Worm (Caenorhabditis elegans) whole organism, L2 larva: ENCODE data around the gene cyn-11.

Source experiments
- C34F6.9 ChIP-seq: fragments of 150-350 bp; optimal IDR thresholded peaks from 2 replicates; lab custom pipeline; 2014; ENCODE audit warnings: missing biosample characterization, missing genetic modification characterization
- F13H6.1 ChIP-seq: sonication (generic microtip); optimal IDR thresholded peaks from 2 replicates; lab custom pipeline; 2016; ENCODE audit warnings: missing genetic modification characterization, missing compliant biosample characterization
- R02D3.7 ChIP-seq: fragments of 150-350 bp; optimal IDR thresholded peaks from 2 replicates; lab custom pipeline; 2014; ENCODE audit warnings: missing biosample characterization, missing genetic modification characterization
- Y55F3AM.14 ChIP-seq: fragments of 200-800 bp; sonication (Bioruptor generic); optimal IDR thresholded peaks from 2 replicates; lab custom pipeline; 2018; ENCODE audit warnings: mild to moderate bottlenecking, missing genetic modification characterization, missing compliant biosample characterization
- alr-1 ChIP-seq: fragments of 150-350 bp; optimal IDR thresholded peaks from 2 replicates; lab custom pipeline; 2014; ENCODE audit warnings: missing biosample characterization, missing genetic modification characterization
- aly-2 ChIP-seq: fragments of 150-350 bp; optimal IDR thresholded peaks from 2 replicates; lab custom pipeline; 2014; ENCODE audit warnings: missing biosample characterization, missing genetic modification characterization
- ama-1 ChIP-seq: fragments of 150-350 bp; optimal IDR thresholded peaks from 2 replicates; lab custom pipeline; 2018; ENCODE audit warnings: inconsistent platforms
- blmp-1 ChIP-seq: sonication (generic microtip); optimal IDR thresholded peaks from 2 replicates; lab custom pipeline; 2017; ENCODE audit warnings: missing genetic modification characterization, mild to moderate bottlenecking, missing compliant biosample characterization, antibody characterized with exemption, moderate library complexity; ENCODE audit not compliant: insufficient read depth
- ceh-16 ChIP-seq: fragments of 150-350 bp; optimal IDR thresholded peaks from 2 replicates; lab custom pipeline; 2014; ENCODE audit warnings: missing biosample characterization, missing genetic modification characterization
- ceh-82 ChIP-seq: fragments of 150-350 bp; optimal IDR thresholded peaks from 2 replicates; lab custom pipeline; 2014; ENCODE audit warnings: missing biosample characterization, missing genetic modification characterization
- crh-2 ChIP-seq: sonication (generic microtip); optimal IDR thresholded peaks from 2 replicates; lab custom pipeline; 2017; ENCODE audit warnings: missing biosample characterization, missing genetic modification characterization
- dmd-4 ChIP-seq: sonication (generic microtip); optimal IDR thresholded peaks from 2 replicates; lab custom pipeline; 2017; ENCODE audit warnings: missing biosample characterization, missing genetic modification characterization
- egl-27 ChIP-seq: sonication (generic microtip); optimal IDR thresholded peaks from 3 replicates; lab custom pipeline; 2017; ENCODE audit warnings: missing biosample characterization, missing genetic modification reagents, missing genetic modification characterization
- fos-1 ChIP-seq: fragments of 150-350 bp; optimal IDR thresholded peaks from 2 replicates; lab custom pipeline; 2014; ENCODE audit warnings: missing biosample characterization, missing genetic modification characterization
- gmeb-1 ChIP-seq: fragments of 150-350 bp; optimal IDR thresholded peaks from 2 replicates; lab custom pipeline; 2014; ENCODE audit warnings: missing biosample characterization, missing genetic modification characterization
- lin-11 ChIP-seq: fragments of 150-350 bp; sonication (generic microtip); optimal IDR thresholded peaks from 2 replicates; lab custom pipeline; 2014; ENCODE audit warnings: missing biosample characterization, missing genetic modification characterization, inconsistent platforms, mixed read lengths
- lin-13 ChIP-seq: fragments of 150-350 bp; optimal IDR thresholded peaks from 2 replicates; lab custom pipeline; 2014; ENCODE audit warnings: missing biosample characterization, missing genetic modification reagents, missing genetic modification characterization
- lsy-2 ChIP-seq, 2 experiments: fragments of 150-350 bp in 1 of 2; sonication (generic microtip) in 1 of 2; optimal IDR thresholded peaks; 2 replicates each; lab custom pipeline; 2014 to 2017; ENCODE audit warnings: missing biosample characterization in 2 of 2, missing genetic modification characterization in 2 of 2
- mab-5 ChIP-seq: fragments of 150-350 bp; optimal IDR thresholded peaks from 2 replicates; lab custom pipeline; 2014; ENCODE audit warnings: missing biosample characterization, missing genetic modification characterization
- mdl-1 ChIP-seq, 2 experiments: fragments of 150-350 bp in 1 of 2; sonication (generic microtip) in 1 of 2; optimal IDR thresholded peaks; 2 replicates each; lab custom pipeline; 2017; ENCODE audit warnings: missing biosample characterization in 2 of 2, missing genetic modification characterization in 2 of 2
- nhr-129 ChIP-seq: fragments of 150-350 bp; optimal IDR thresholded peaks from 2 replicates; lab custom pipeline; 2014; ENCODE audit warnings: missing biosample characterization, missing genetic modification characterization
- nhr-21 ChIP-seq: fragments of 150-350 bp; optimal IDR thresholded peaks from 2 replicates; lab custom pipeline; 2014; ENCODE audit warnings: missing biosample characterization, missing genetic modification characterization
- nhr-23 ChIP-seq: fragments of 150-350 bp; optimal IDR thresholded peaks from 2 replicates; lab custom pipeline; 2014; ENCODE audit warnings: missing biosample characterization, missing genetic modification reagents, missing genetic modification characterization
- nhr-237 ChIP-seq: fragments of 150-350 bp; optimal IDR thresholded peaks from 2 replicates; lab custom pipeline; 2014; ENCODE audit warnings: missing biosample characterization, missing genetic modification characterization
- nhr-25 ChIP-seq: fragments of 150-350 bp; sonication (generic microtip); optimal IDR thresholded peaks from 3 replicates; lab custom pipeline; 2014; ENCODE audit warnings: missing biosample characterization, missing genetic modification characterization
- nhr-6 ChIP-seq: fragments of 150-350 bp; optimal IDR thresholded peaks from 2 replicates; lab custom pipeline; 2014; ENCODE audit warnings: missing biosample characterization, missing genetic modification characterization
- nhr-77 ChIP-seq: fragments of 150-350 bp; optimal IDR thresholded peaks from 2 replicates; lab custom pipeline; 2014; ENCODE audit warnings: missing biosample characterization, missing genetic modification characterization
- peb-1 ChIP-seq: fragments of 150-350 bp; optimal IDR thresholded peaks from 2 replicates; lab custom pipeline; 2014; ENCODE audit warnings: missing biosample characterization, missing genetic modification characterization
- sem-4 ChIP-seq: fragments of 150-350 bp; optimal IDR thresholded peaks from 2 replicates; lab custom pipeline; 2014; ENCODE audit warnings: missing biosample characterization, missing genetic modification reagents, missing genetic modification characterization
- sma-3 ChIP-seq: sonication (generic microtip); optimal IDR thresholded peaks from 2 replicates; lab custom pipeline; 2016; ENCODE audit warnings: missing genetic modification reagents, missing genetic modification characterization, missing compliant biosample characterization
- sma-9 ChIP-seq, 2 experiments: fragments of 150-350 bp in 1 of 2; sonication (generic microtip) in 1 of 2; optimal IDR thresholded peaks; 2 replicates each; lab custom pipeline; 2014 to 2016; ENCODE audit warnings: missing genetic modification characterization in 2 of 2, mild to moderate bottlenecking in 1 of 2, missing biosample characterization in 1 of 2, missing compliant biosample characterization in 1 of 2, missing genetic modification reagents in 1 of 2, moderate library complexity in 1 of 2
- unc-39 ChIP-seq: fragments of 150-350 bp; optimal IDR thresholded peaks from 2 replicates; lab custom pipeline; 2014; ENCODE audit warnings: missing biosample characterization, missing genetic modification characterization
- unc-55 ChIP-seq: fragments of 150-350 bp; sonication (generic microtip); optimal IDR thresholded peaks from 3 replicates; lab custom pipeline; 2014; ENCODE audit warnings: missing biosample characterization, missing genetic modification reagents, missing genetic modification characterization
- unc-62 ChIP-seq: fragments of 150-350 bp; optimal IDR thresholded peaks from 2 replicates; lab custom pipeline; 2014; ENCODE audit warnings: missing biosample characterization, missing genetic modification reagents, missing genetic modification characterization
- zag-1 ChIP-seq: fragments of 150-350 bp; optimal IDR thresholded peaks from 2 replicates; lab custom pipeline; 2014; ENCODE audit warnings: missing biosample characterization, missing genetic modification characterization
- ztf-1 ChIP-seq: fragments of 200-800 bp; sonication (Bioruptor generic); conservative IDR thresholded peaks from 2 replicates; pipeline ENCODE4 v1.3.6; 2022; ENCODE audit warnings: missing genetic modification characterization, missing compliant biosample characterization
- ztf-11 ChIP-seq: sonication (generic microtip); optimal IDR thresholded peaks from 2 replicates; lab custom pipeline; 2017; ENCODE audit warnings: missing biosample characterization, missing genetic modification characterization
- ztf-4 ChIP-seq: fragments of 150-350 bp; optimal IDR thresholded peaks from 2 replicates; lab custom pipeline; 2014; ENCODE audit warnings: missing biosample characterization, missing genetic modification characterization

Gene cyn-11

DNA sequence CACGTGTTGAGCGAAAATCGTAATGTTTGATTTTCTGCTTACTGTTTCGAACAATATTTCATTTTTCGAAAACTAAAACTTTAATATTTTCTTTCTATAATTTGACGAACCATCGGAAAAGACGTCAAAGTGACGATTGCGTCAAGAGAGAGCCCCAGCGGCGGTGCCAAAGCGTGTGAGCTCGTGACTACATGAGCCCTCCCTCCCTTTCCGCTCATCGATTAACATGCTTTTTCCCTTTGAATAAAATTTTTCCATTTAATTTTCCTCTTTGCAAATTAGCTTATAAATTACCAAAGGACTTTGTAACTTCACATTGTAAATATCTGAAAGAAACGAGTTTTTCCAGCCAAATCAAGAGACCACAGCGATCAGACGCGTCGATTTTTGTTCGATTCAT, 26.9 kb upstream of the cyn-11 start:
- TF ChIP-seq C34F6.9: peak; percentile 34
- TF ChIP-seq lin-11: peak; percentile 26
- TF ChIP-seq lin-13 (GFP tag; lab: Kevin White, UChicago): peak; percentile 14
- TF ChIP-seq lsy-2 (tag; optimal IDR thresholded peaks at IDR 0.05; lab: Kevin White, UChicago): peak in 1 of 2 experiments; percentile 49
- TF ChIP-seq nhr-23 (tag; lab: Kevin White, UChicago): no peak

DNA sequence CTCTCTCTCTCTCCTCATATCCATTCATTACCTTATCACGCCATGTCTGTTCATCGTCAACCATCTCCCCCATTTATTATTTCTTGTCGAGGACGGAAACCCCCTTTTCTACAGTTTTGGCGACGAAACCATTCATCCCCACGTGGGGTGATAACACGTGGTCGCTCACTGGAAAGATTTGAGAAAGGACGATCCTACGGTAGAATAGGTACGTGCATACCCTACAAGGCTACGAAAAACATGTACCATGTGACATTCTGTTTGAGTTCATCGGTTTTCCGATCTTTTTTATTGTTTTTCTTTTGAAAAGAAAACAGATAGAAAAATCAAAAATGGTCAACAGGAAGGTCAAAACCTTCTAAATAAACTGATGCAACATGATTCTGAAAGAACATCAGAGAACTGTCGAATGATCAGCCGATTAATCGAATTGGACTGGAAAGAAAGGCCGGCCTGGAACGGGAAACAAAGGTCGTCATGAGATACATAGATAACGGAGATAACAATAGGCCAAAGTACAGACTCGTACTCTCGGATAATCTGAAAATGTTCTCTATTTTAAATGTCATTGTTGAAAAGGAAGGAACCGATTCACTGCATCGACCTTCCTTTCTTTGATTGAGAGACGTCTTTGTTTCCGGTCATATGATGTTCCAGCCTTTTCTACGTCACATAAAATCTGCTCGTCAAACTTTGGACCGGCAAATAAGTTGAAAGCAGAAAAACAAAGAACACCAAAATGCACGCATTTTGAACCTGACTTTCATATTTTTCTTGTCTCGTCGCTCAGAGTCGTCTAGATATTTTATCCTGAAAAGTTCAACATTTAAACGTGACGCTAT, 26.1 kb upstream of the cyn-11 start:
- peak; percentile 16 for TF ChIP-seq sem-4
- TF ChIP-seq mdl-1 (tag; optimal IDR thresholded peaks at IDR 0.05; lab: Kevin White, UChicago): peak; percentile 89 to 90
- TF ChIP-seq sma-9 (GFP tag; optimal IDR thresholded peaks at IDR 0.05; lab: Kevin White, UChicago): peak; percentile 98
- TF ChIP-seq sma-9 (tag; optimal IDR thresholded peaks at IDR 0.05; lab: Kevin White, UChicago): no peak
- peak; percentile 73 for TF ChIP-seq Y55F3AM.14 (GFP tag; lab: Kevin White, UChicago)
- peak; percentile 95 for TF ChIP-seq nhr-21
- TF ChIP-seq unc-55: no peak
- peak; percentile 14 for TF ChIP-seq mab-5
- peak; percentile 66 for TF ChIP-seq gmeb-1 (tag; lab: Kevin White, UChicago)
- peak; percentile 18 for TF ChIP-seq fos-1 (tag; lab: Kevin White, UChicago)
- no peak for TF ChIP-seq zag-1 (tag; lab: Kevin White, UChicago)
- TF ChIP-seq blmp-1 (tag; lab: Kevin White, UChicago): peak; percentile 78
- TF ChIP-seq C34F6.9: peak; percentile 22
- peak; percentile 38 for TF ChIP-seq F13H6.1 (tag; lab: Kevin White, UChicago)
- TF ChIP-seq peb-1 (tag; lab: Kevin White, UChicago): no peak
- TF ChIP-seq nhr-6 (tag; lab: Kevin White, UChicago): peak; percentile 27
- no peak for TF ChIP-seq dmd-4 (tag; lab: Kevin White, UChicago)
- TF ChIP-seq R02D3.7 (tag; lab: Kevin White, UChicago): no peak
- peak; percentile 43 for TF ChIP-seq crh-2 (tag; lab: Kevin White, UChicago)
- peak; percentile 38 for TF ChIP-seq egl-27 (tag; lab: Kevin White, UChicago)
- TF ChIP-seq nhr-129: peak; percentile 58
- no peak for TF ChIP-seq alr-1 (tag; lab: Kevin White, UChicago)
- TF ChIP-seq lsy-2 (tag; optimal IDR thresholded peaks at IDR 0.05; lab: Kevin White, UChicago): peak in 1 of 2 experiments; percentile 72
- no peak for TF ChIP-seq ztf-11 (tag; lab: Kevin White, UChicago)
- peak; percentile 95 for TF ChIP-seq nhr-25
- peak; percentile 14 for TF ChIP-seq lin-13 (GFP tag; lab: Kevin White, UChicago)

DNA sequence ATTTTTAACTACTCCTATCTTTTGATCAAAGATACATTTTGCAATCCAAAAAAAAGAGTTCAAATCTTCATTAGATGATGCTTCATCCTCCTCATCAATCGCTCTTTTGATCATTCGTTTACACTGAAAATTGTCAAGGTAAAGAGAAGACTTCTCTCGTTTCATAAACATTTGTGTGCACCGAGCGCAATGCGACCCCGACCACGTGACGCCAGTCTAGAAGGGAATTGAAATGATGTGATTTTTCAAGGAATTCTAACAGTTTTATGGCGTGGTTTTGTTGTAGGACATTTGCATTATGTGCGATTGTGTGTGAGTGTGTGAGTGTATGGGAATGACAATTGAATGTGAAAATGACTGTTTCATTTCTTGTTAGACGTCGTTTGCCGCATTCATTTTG, 25.2 kb upstream of the cyn-11 start:
- TF ChIP-seq lsy-2 (tag; optimal IDR thresholded peaks at IDR 0.05; lab: Kevin White, UChicago): peak in 1 of 2 experiments; percentile 48
- peak; percentile 42 for TF ChIP-seq fos-1 (tag; lab: Kevin White, UChicago)
- TF ChIP-seq F13H6.1 (tag; lab: Kevin White, UChicago): peak; percentile 62
- no peak for TF ChIP-seq nhr-237 (tag; lab: Kevin White, UChicago)
- TF ChIP-seq unc-39 (tag; lab: Kevin White, UChicago): no peak
- no peak for TF ChIP-seq lin-11
- TF ChIP-seq R02D3.7 (tag; lab: Kevin White, UChicago): no peak
- peak; percentile 26 for TF ChIP-seq C34F6.9
- no peak for TF ChIP-seq aly-2 (tag; lab: Kevin White, UChicago)
- TF ChIP-seq ztf-11 (tag; lab: Kevin White, UChicago): no peak
- no peak for TF ChIP-seq mab-5
- TF ChIP-seq unc-62 (GFP tag; lab: Kevin White, UChicago): no peak
- TF ChIP-seq ceh-16 (tag; lab: Kevin White, UChicago): no peak
- TF ChIP-seq nhr-25: no peak
- peak in 1 of 2 experiments; percentile 74 for TF ChIP-seq mdl-1 (tag; optimal IDR thresholded peaks at IDR 0.05; lab: Kevin White, UChicago)
- peak; percentile 1 for TF ChIP-seq lin-13 (GFP tag; lab: Kevin White, UChicago)
- peak; percentile 70 for TF ChIP-seq nhr-129
- no peak for TF ChIP-seq ceh-82 (tag; lab: Kevin White, UChicago)
- TF ChIP-seq nhr-77 (tag; lab: Kevin White, UChicago): no peak
- peak; percentile 15 for TF ChIP-seq ztf-4 (tag; lab: Kevin White, UChicago)
- TF ChIP-seq ztf-1: no peak
- TF ChIP-seq sma-3: no peak
- TF ChIP-seq sma-9 (GFP tag; optimal IDR thresholded peaks at IDR 0.05; lab: Kevin White, UChicago): peak; percentile 97
- TF ChIP-seq sma-9 (tag; optimal IDR thresholded peaks at IDR 0.05; lab: Kevin White, UChicago): no peak
- TF ChIP-seq nhr-6 (tag; lab: Kevin White, UChicago): peak; percentile 29
- no peak for TF ChIP-seq alr-1 (tag; lab: Kevin White, UChicago)
- peak; percentile 28 for TF ChIP-seq ama-1
- TF ChIP-seq, all 48 proteins: peak for 11
